Fruit fly (Drosophila melanogaster): ENCODE data around the gene CG33783.

Gene CG33783

dm6 chr3R:10097531-10098295 lies 31.1 kb downstream of the CG33783 start:
- TF ChIP-seq CG33017 (tag; optimal IDR thresholded peaks at IDR 0.05) (peak; percentile 3), CG7045 (GFP tag; optimal IDR thresholded peaks at IDR 0.05) (peak; percentile 26), cic (GFP tag; optimal IDR thresholded peaks at IDR 0.05) (peak; percentile 70), kay (GFP tag; ENCODE audit: borderline replicate concordance) (no peak), Mnt (GFP tag; optimal IDR thresholded peaks at IDR 0.05) (peak; percentile 35), ovo (GFP tag; optimal IDR thresholded peaks at IDR 0.05) (no peak)

dm6 chr3R:10098296-10098675 lies 31.7 kb downstream of the CG33783 start:
- no peak for TF ChIP-seq CG12768 (GFP tag; optimal IDR thresholded peaks at IDR 0.05)
- TF ChIP-seq tj (GFP tag; optimal IDR thresholded peaks at IDR 0.05): no peak
- TF ChIP-seq cnc (optimal IDR thresholded peaks at IDR 0.05): no peak
- no peak for TF ChIP-seq Hr96 (GFP tag; optimal IDR thresholded peaks at IDR 0.05)
- TF ChIP-seq kay (GFP tag; ENCODE audit: borderline replicate concordance): no peak
- no peak for TF ChIP-seq CG14711 (tag; optimal IDR thresholded peaks at IDR 0.05)
- no peak for TF ChIP-seq Clk (GFP tag; optimal IDR thresholded peaks at IDR 0.05)
- no peak for TF ChIP-seq pad (GFP tag; optimal IDR thresholded peaks at IDR 0.05)
- TF ChIP-seq Mnt (GFP tag; optimal IDR thresholded peaks at IDR 0.05): no peak
- TF ChIP-seq CG7101 (tag; optimal IDR thresholded peaks at IDR 0.05): no peak
- TF ChIP-seq CG5204 (GFP tag; optimal IDR thresholded peaks at IDR 0.05): no peak
- no peak for TF ChIP-seq Crg-1 (GFP tag; optimal IDR thresholded peaks at IDR 0.05)
- no peak for TF ChIP-seq toe (GFP tag; optimal IDR thresholded peaks at IDR 0.05)
- no peak for TF ChIP-seq CG7045 (GFP tag; optimal IDR thresholded peaks at IDR 0.05)
- no peak for TF ChIP-seq CG33017 (tag; optimal IDR thresholded peaks at IDR 0.05)
- no peak for TF ChIP-seq CG11617 (GFP tag; optimal IDR thresholded peaks at IDR 0.05)
- no peak for TF ChIP-seq CG1620 (GFP tag; optimal IDR thresholded peaks at IDR 0.05)
- TF ChIP-seq ovo (GFP tag; optimal IDR thresholded peaks at IDR 0.05): no peak
- TF ChIP-seq bab1 (GFP tag; optimal IDR thresholded peaks at IDR 0.05): no peak

DNA sequence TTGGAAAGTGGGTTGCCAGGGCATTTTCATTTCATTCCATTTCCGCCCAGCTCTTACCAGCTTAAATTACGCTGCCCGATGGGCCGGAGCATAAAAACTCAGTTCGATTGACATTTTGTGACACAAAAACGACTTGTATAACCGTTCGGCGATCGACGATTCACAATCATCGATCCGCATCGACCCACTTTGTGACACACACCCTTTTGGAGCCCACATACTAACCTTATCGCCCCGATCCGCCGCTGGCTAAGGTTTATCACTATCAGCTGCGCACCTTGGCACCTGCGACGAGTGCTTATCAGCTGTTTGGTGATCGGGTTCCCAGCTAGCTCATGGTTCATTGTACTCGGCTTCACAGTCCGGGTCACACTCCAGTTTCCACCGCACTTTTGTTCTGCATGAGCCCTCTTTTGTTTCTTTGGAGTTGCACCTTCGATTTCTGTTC lies 32.9 kb downstream of the CG33783 start:
- TF ChIP-seq CG7045 (GFP tag; optimal IDR thresholded peaks at IDR 0.05): no peak
- no peak for TF ChIP-seq CG7101 (tag; optimal IDR thresholded peaks at IDR 0.05)
- no peak for TF ChIP-seq Crg-1 (GFP tag; optimal IDR thresholded peaks at IDR 0.05)
- no peak for TF ChIP-seq CG33017 (tag; optimal IDR thresholded peaks at IDR 0.05)
- TF ChIP-seq cic (GFP tag; optimal IDR thresholded peaks at IDR 0.05): peak; percentile 30
- TF ChIP-seq bab1 (GFP tag; optimal IDR thresholded peaks at IDR 0.05): no peak
- peak; percentile 24 for TF ChIP-seq kay (GFP tag; ENCODE audit: borderline replicate concordance)
- no peak for TF ChIP-seq CG11617 (GFP tag; optimal IDR thresholded peaks at IDR 0.05)
- no peak for TF ChIP-seq Clk (GFP tag; optimal IDR thresholded peaks at IDR 0.05)
- TF ChIP-seq pad (GFP tag; optimal IDR thresholded peaks at IDR 0.05): no peak
- no peak for TF ChIP-seq ovo (GFP tag; optimal IDR thresholded peaks at IDR 0.05)
- TF ChIP-seq toe (GFP tag; optimal IDR thresholded peaks at IDR 0.05): no peak
- no peak for TF ChIP-seq CG1620 (GFP tag; optimal IDR thresholded peaks at IDR 0.05)
- TF ChIP-seq tj (GFP tag; optimal IDR thresholded peaks at IDR 0.05): no peak
- no peak for TF ChIP-seq CG5204 (GFP tag; optimal IDR thresholded peaks at IDR 0.05)
- TF ChIP-seq Mnt (GFP tag; optimal IDR thresholded peaks at IDR 0.05): peak; percentile 19
- TF ChIP-seq Hr96 (GFP tag; optimal IDR thresholded peaks at IDR 0.05): no peak
- peak; percentile 71 for TF ChIP-seq CG12768 (GFP tag; optimal IDR thresholded peaks at IDR 0.05)
- no peak for TF ChIP-seq cnc (optimal IDR thresholded peaks at IDR 0.05)
- TF ChIP-seq CG14711 (tag; optimal IDR thresholded peaks at IDR 0.05): no peak

DNA sequence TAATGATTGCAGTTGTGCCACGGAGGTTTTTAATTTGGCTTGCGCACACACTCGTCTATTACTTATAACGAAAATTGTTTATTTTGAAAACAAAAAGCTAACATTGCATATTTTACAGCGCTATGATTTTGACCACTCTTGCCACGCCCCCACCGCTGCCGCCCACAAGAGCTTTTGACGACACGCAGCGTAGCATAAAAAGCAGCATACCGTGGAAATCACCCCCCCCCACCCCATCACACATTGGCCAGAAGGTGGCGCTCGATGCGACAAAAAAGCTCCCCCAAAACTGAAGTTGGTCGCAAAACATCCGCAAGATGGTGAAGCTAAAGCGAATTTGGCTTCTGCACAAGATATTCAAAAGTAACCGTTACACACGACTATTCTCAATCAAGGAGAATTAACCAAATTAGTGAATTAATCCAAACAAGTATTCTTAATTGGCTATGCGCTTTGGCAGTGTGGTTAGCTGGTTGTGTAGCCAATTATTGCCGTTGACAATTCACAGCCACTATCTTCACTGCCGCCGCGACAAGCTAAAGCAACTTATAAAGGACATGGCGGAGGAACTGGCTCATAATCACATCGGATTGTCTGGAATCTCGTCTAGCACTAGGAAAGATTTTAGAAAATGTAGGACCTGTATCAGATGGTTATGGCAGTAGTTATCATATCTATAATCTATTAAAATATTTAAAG lies 34.1 kb downstream of the CG33783 start:
- TF ChIP-seq Clk (GFP tag; optimal IDR thresholded peaks at IDR 0.05): peak; percentile 16
- TF ChIP-seq Crg-1 (GFP tag; optimal IDR thresholded peaks at IDR 0.05): no peak
- TF ChIP-seq kay (GFP tag; ENCODE audit: borderline replicate concordance): peak; percentile 53
- TF ChIP-seq CG1620 (GFP tag; optimal IDR thresholded peaks at IDR 0.05): no peak
- peak; percentile 11 for TF ChIP-seq tj (GFP tag; optimal IDR thresholded peaks at IDR 0.05)
- no peak for TF ChIP-seq CG33017 (tag; optimal IDR thresholded peaks at IDR 0.05)
- no peak for TF ChIP-seq Mnt (GFP tag; optimal IDR thresholded peaks at IDR 0.05)
- TF ChIP-seq bab1 (GFP tag; optimal IDR thresholded peaks at IDR 0.05): peak; percentile 73
- TF ChIP-seq CG7045 (GFP tag; optimal IDR thresholded peaks at IDR 0.05): no peak
- TF ChIP-seq CG14711 (tag; optimal IDR thresholded peaks at IDR 0.05): peak; percentile 0
- TF ChIP-seq CG12768 (GFP tag; optimal IDR thresholded peaks at IDR 0.05): no peak
- no peak for TF ChIP-seq cnc (optimal IDR thresholded peaks at IDR 0.05)
- TF ChIP-seq pad (GFP tag; optimal IDR thresholded peaks at IDR 0.05): peak; percentile 47
- no peak for TF ChIP-seq CG5204 (GFP tag; optimal IDR thresholded peaks at IDR 0.05)
- no peak for TF ChIP-seq cic (GFP tag; optimal IDR thresholded peaks at IDR 0.05)

dm6 chr3R:10106796-10107195 lies 40.2 kb downstream of the CG33783 start:
- TF ChIP-seq CG14711 (tag; optimal IDR thresholded peaks at IDR 0.05) (no peak), Clk (GFP tag; optimal IDR thresholded peaks at IDR 0.05) (no peak), kay (GFP tag; ENCODE audit: borderline replicate concordance) (no peak), cic (GFP tag; optimal IDR thresholded peaks at IDR 0.05) (no peak), ovo (GFP tag; optimal IDR thresholded peaks at IDR 0.05) (no peak), CG33017 (tag; optimal IDR thresholded peaks at IDR 0.05) (no peak), CG7045 (GFP tag; optimal IDR thresholded peaks at IDR 0.05) (no peak), cnc (optimal IDR thresholded peaks at IDR 0.05) (no peak), CG5204 (GFP tag; optimal IDR thresholded peaks at IDR 0.05) (no peak), CG7101 (tag; optimal IDR thresholded peaks at IDR 0.05) (no peak), tj (GFP tag; optimal IDR thresholded peaks at IDR 0.05) (no peak), Crg-1 (GFP tag; optimal IDR thresholded peaks at IDR 0.05) (no peak), CG12768 (GFP tag; optimal IDR thresholded peaks at IDR 0.05) (no peak), pad (GFP tag; optimal IDR thresholded peaks at IDR 0.05) (no peak)
